Worm (Caenorhabditis elegans) whole organism, L3 larva: ENCODE data around the gene F46H5.3.

Source experiments
- R02D3.7 ChIP-seq: fragments of 150-350 bp; optimal IDR thresholded peaks from 2 replicates; lab custom pipeline; 2014; ENCODE audit warnings: missing biosample characterization, missing genetic modification characterization
- ZK546.5 ChIP-seq: sonication (generic microtip); optimal IDR thresholded peaks from 2 replicates; lab custom pipeline; 2017; ENCODE audit warnings: missing biosample characterization, missing genetic modification characterization
- aly-2 ChIP-seq: fragments of 150-350 bp; optimal IDR thresholded peaks from 2 replicates; lab custom pipeline; 2014; ENCODE audit warnings: missing biosample characterization, missing genetic modification characterization
- ama-1 ChIP-seq: fragments of 150-350 bp; optimal IDR thresholded peaks from 2 replicates; lab custom pipeline; 2018
- ceh-16 ChIP-seq: sonication (generic microtip); optimal IDR thresholded peaks from 2 replicates; lab custom pipeline; 2017; ENCODE audit warnings: missing biosample characterization, missing genetic modification characterization
- ceh-28 ChIP-seq: fragments of 150-350 bp; optimal IDR thresholded peaks from 2 replicates; lab custom pipeline; 2014; ENCODE audit warnings: missing biosample characterization, missing genetic modification reagents, missing genetic modification characterization
- ceh-82 ChIP-seq: fragments of 150-350 bp; optimal IDR thresholded peaks from 2 replicates; lab custom pipeline; 2014; ENCODE audit warnings: missing biosample characterization, missing genetic modification characterization
- ceh-9 ChIP-seq: sonication (generic microtip); optimal IDR thresholded peaks from 2 replicates; lab custom pipeline; 2018; ENCODE audit warnings: missing biosample characterization, missing genetic modification characterization
- daf-12 ChIP-seq: fragments of 150-350 bp; optimal IDR thresholded peaks from 2 replicates; lab custom pipeline; 2014; ENCODE audit warnings: missing biosample characterization, missing genetic modification reagents, missing genetic modification characterization
- egl-27 ChIP-seq: sonication (generic microtip); optimal IDR thresholded peaks from 4 replicates; lab custom pipeline; 2017; ENCODE audit warnings: missing biosample characterization, missing genetic modification reagents, missing genetic modification characterization
- egl-5 ChIP-seq: fragments of 150-350 bp; optimal IDR thresholded peaks from 2 replicates; lab custom pipeline; 2017; ENCODE audit warnings: missing biosample characterization, missing genetic modification reagents, missing genetic modification characterization, inconsistent platforms
- elt-1 ChIP-seq: fragments of 150-350 bp; optimal IDR thresholded peaks from 2 replicates; lab custom pipeline; 2014; ENCODE audit warnings: missing biosample characterization, missing genetic modification characterization
- elt-2 ChIP-seq: sonication (generic microtip); optimal IDR thresholded peaks from 2 replicates; lab custom pipeline; 2016; ENCODE audit warnings: missing genetic modification reagents, mild to moderate bottlenecking, missing genetic modification characterization, missing compliant biosample characterization
- fkh-10 ChIP-seq: sonication (generic microtip); optimal IDR thresholded peaks from 2 replicates; lab custom pipeline; 2017; ENCODE audit warnings: missing biosample characterization, missing genetic modification reagents, missing genetic modification characterization
- fkh-2 ChIP-seq: fragments of 150-350 bp; optimal IDR thresholded peaks from 2 replicates; lab custom pipeline; 2014; ENCODE audit warnings: missing biosample characterization, missing genetic modification reagents, missing genetic modification characterization
- fos-1 ChIP-seq: fragments of 150-350 bp; optimal IDR thresholded peaks from 2 replicates; lab custom pipeline; 2014; ENCODE audit warnings: missing biosample characterization, missing genetic modification characterization
- hmg-11 ChIP-seq: sonication (generic microtip); optimal IDR thresholded peaks from 2 replicates; lab custom pipeline; 2016; ENCODE audit warnings: missing genetic modification characterization, missing compliant biosample characterization
- jun-1 ChIP-seq: fragments of 150-350 bp; optimal IDR thresholded peaks from 2 replicates; lab custom pipeline; 2014; ENCODE audit warnings: missing biosample characterization, missing genetic modification reagents, missing genetic modification characterization
- lin-15B ChIP-seq: fragments of 150-350 bp; optimal IDR thresholded peaks from 2 replicates; lab custom pipeline; 2014; ENCODE audit warnings: missing biosample characterization, missing genetic modification characterization
- lin-39 ChIP-seq: fragments of 150-350 bp; optimal IDR thresholded peaks from 2 replicates; lab custom pipeline; 2018; ENCODE audit warnings: missing biosample characterization, missing genetic modification reagents, missing genetic modification characterization
- mdl-1 ChIP-seq: fragments of 150-350 bp; optimal IDR thresholded peaks from 2 replicates; lab custom pipeline; 2014; ENCODE audit warnings: missing biosample characterization, missing genetic modification characterization
- mml-1 ChIP-seq: fragments of 150-350 bp; sonication (generic microtip); optimal IDR thresholded peaks from 3 replicates; lab custom pipeline; 2014; ENCODE audit warnings: missing biosample characterization, missing genetic modification characterization
- nfya-1 ChIP-seq: sonication (generic microtip); optimal IDR thresholded peaks from 2 replicates; lab custom pipeline; 2017; ENCODE audit warnings: missing genetic modification characterization, mild to moderate bottlenecking, missing compliant biosample characterization, antibody characterized with exemption, moderate library complexity; ENCODE audit not compliant: insufficient read depth
- nhr-11 ChIP-seq: fragments of 150-350 bp; optimal IDR thresholded peaks from 2 replicates; lab custom pipeline; 2014; ENCODE audit warnings: missing biosample characterization, missing genetic modification characterization
- nhr-23 ChIP-seq: fragments of 150-350 bp; optimal IDR thresholded peaks from 2 replicates; lab custom pipeline; 2014; ENCODE audit warnings: missing biosample characterization, missing genetic modification reagents, missing genetic modification characterization
- nhr-25 ChIP-seq: sonication (generic microtip); optimal IDR thresholded peaks from 2 replicates; lab custom pipeline; 2017; ENCODE audit warnings: missing biosample characterization, missing genetic modification characterization
- nhr-28 ChIP-seq: fragments of 150-350 bp; optimal IDR thresholded peaks from 2 replicates; lab custom pipeline; 2014; ENCODE audit warnings: missing biosample characterization, missing genetic modification characterization
- nhr-43 ChIP-seq: sonication (generic microtip); optimal IDR thresholded peaks from 2 replicates; lab custom pipeline; 2016; ENCODE audit warnings: mild to moderate bottlenecking, missing genetic modification characterization, missing compliant biosample characterization; ENCODE audit not compliant: poor library complexity, severe bottlenecking
- nhr-76 ChIP-seq: fragments of 150-350 bp; sonication (generic microtip); optimal IDR thresholded peaks from 5 replicates; lab custom pipeline; 2014; ENCODE audit warnings: missing biosample characterization, missing genetic modification characterization
- nhr-77 ChIP-seq: fragments of 150-350 bp; optimal IDR thresholded peaks from 2 replicates; lab custom pipeline; 2014; ENCODE audit warnings: missing biosample characterization, missing genetic modification characterization
- pha-4 ChIP-seq: fragments of 150-350 bp; optimal IDR thresholded peaks from 2 replicates; lab custom pipeline; 2014; ENCODE audit warnings: missing biosample characterization, missing genetic modification reagents, missing genetic modification characterization
- pqm-1 ChIP-seq: fragments of 150-350 bp; optimal IDR thresholded peaks from 2 replicates; lab custom pipeline; 2017; ENCODE audit warnings: missing biosample characterization, missing genetic modification characterization, inconsistent platforms
- sea-2 ChIP-seq: fragments of 150-350 bp; sonication (generic microtip); optimal IDR thresholded peaks from 4 replicates; lab custom pipeline; 2014; ENCODE audit warnings: missing biosample characterization, missing genetic modification reagents, missing genetic modification characterization
- skn-1 ChIP-seq: fragments of 150-350 bp; optimal IDR thresholded peaks from 2 replicates; lab custom pipeline; 2014; ENCODE audit warnings: missing biosample characterization, missing genetic modification characterization
- snpc-4 ChIP-seq: fragments of 150-350 bp; optimal IDR thresholded peaks from 2 replicates; lab custom pipeline; 2014; ENCODE audit warnings: missing biosample characterization, missing genetic modification characterization
- tbx-2 ChIP-seq: sonication (generic microtip); optimal IDR thresholded peaks from 2 replicates; lab custom pipeline; 2016; ENCODE audit warnings: mild to moderate bottlenecking, missing genetic modification characterization, missing compliant biosample characterization
- unc-62 ChIP-seq: fragments of 150-350 bp; sonication (generic microtip); optimal IDR thresholded peaks from 4 replicates; lab custom pipeline; 2014; ENCODE audit warnings: missing biosample characterization, missing genetic modification reagents, missing genetic modification characterization
- zag-1 ChIP-seq: fragments of 150-350 bp; optimal IDR thresholded peaks from 2 replicates; lab custom pipeline; 2014; ENCODE audit warnings: missing biosample characterization, missing genetic modification characterization
- ztf-11 ChIP-seq: fragments of 150-350 bp; optimal IDR thresholded peaks from 2 replicates; lab custom pipeline; 2014; ENCODE audit warnings: missing biosample characterization, missing genetic modification characterization
- ztf-4 ChIP-seq: fragments of 150-350 bp; optimal IDR thresholded peaks from 2 replicates; lab custom pipeline; 2014; ENCODE audit warnings: missing biosample characterization, missing genetic modification characterization

The F46H5.3 gene

ce11 chrX:7234074-7234453 is 4.4 kb downstream of the F46H5.3 start:
- TF ChIP-seq lin-39 (tag; lab: Kevin White, UChicago) (no peak), mml-1 (tag; lab: Kevin White, UChicago) (no peak), hmg-11 (tag; lab: Kevin White, UChicago) (no peak), fkh-10 (no peak), snpc-4 (tag; lab: Kevin White, UChicago) (no peak), nhr-43 (no peak)

- TF ChIP-seq ceh-28 (tag; lab: Kevin White, UChicago) (no peak), fos-1 (tag; lab: Kevin White, UChicago) (no peak), ceh-9 (no peak), nhr-76 (tag; lab: Kevin White, UChicago) (no peak), aly-2 (tag; lab: Kevin White, UChicago) (no peak), sea-2 (GFP tag; lab: Kevin White, UChicago) (no peak), elt-2 (tag; lab: Kevin White, UChicago) (peak; percentile 73)
These were observed 5.1 kb downstream of the F46H5.3 start for ce11 chrX:7233127-7234073.

- TF ChIP-seq hmg-11 (tag; lab: Kevin White, UChicago) (peak; percentile 34), ztf-11 (no peak), ceh-16 (tag; lab: Kevin White, UChicago) (no peak), nhr-23 (tag; lab: Kevin White, UChicago) (peak; percentile 27), elt-2 (tag; lab: Kevin White, UChicago) (peak; percentile 60), pqm-1 (tag; lab: Kevin White, UChicago) (peak; percentile 31), lin-39 (tag; lab: Kevin White, UChicago) (peak; percentile 66), jun-1 (peak; percentile 16), pha-4 (tag; lab: Kevin White, UChicago) (peak; percentile 48), snpc-4 (tag; lab: Kevin White, UChicago) (peak; percentile 17), zag-1 (tag; lab: Kevin White, UChicago) (no peak), ama-1 (peak; percentile 90), nfya-1 (peak; percentile 63), nhr-43 (peak; percentile 13)
- TF ChIP-seq, all 47 proteins: peak for 11
These were observed 6.2 kb downstream of the F46H5.3 start for ce11 chrX:7232158-7232822.

ce11 chrX:7230877-7231276 is 7.6 kb downstream of the F46H5.3 start:
- TF ChIP-seq elt-1 (tag; lab: Kevin White, UChicago) = no peak
- TF ChIP-seq egl-27 (tag; lab: Kevin White, UChicago) = no peak
- no peak for TF ChIP-seq ceh-16 (tag; lab: Kevin White, UChicago)
- TF ChIP-seq daf-12 = no peak
- TF ChIP-seq ztf-4 (tag; lab: Kevin White, UChicago) = no peak
- TF ChIP-seq hmg-11 (tag; lab: Kevin White, UChicago) = no peak
- TF ChIP-seq, all 47 proteins: peak for 0

DNA sequence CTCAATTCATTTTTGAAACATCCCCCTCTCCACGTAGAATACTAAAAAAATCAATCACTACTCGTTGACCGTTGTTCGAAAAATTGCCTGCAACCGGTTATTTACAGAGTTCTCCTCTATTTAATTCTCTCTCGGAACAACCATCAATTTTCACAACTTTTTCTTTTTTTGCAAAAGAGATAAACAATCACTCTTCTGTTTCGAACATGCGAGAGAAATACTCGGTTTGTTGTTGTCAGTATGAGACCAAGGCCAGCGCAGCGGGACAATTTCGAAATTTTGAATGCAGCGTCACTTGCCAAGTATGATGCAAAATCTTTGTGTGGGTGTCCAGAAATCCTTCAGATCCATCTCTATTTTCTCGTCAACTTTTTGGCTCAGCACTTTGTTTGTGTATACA is 8.1 kb downstream of the F46H5.3 start:
- TF ChIP-seq nhr-11 (tag; lab: Kevin White, UChicago) (no peak), ztf-11 (peak; percentile 11), nhr-23 (tag; lab: Kevin White, UChicago) (no peak), fkh-2 (tag; lab: Kevin White, UChicago) (no peak), nhr-28 (tag; lab: Kevin White, UChicago) (no peak), mdl-1 (tag; lab: Kevin White, UChicago) (no peak), pqm-1 (tag; lab: Kevin White, UChicago) (no peak), egl-5 (tag; lab: Kevin White, UChicago) (no peak), zag-1 (tag; lab: Kevin White, UChicago) (no peak), ZK546.5 (tag; lab: Kevin White, UChicago) (no peak), egl-27 (tag; lab: Kevin White, UChicago) (no peak), sea-2 (GFP tag; lab: Kevin White, UChicago) (no peak), ceh-9 (no peak), mml-1 (tag; lab: Kevin White, UChicago) (no peak), jun-1 (no peak), snpc-4 (tag; lab: Kevin White, UChicago) (no peak), unc-62 (GFP tag; lab: Kevin White, UChicago) (no peak), aly-2 (tag; lab: Kevin White, UChicago) (peak; percentile 37), fkh-10 (no peak), nfya-1 (no peak), nhr-43 (peak; percentile 24), nhr-77 (no peak), nhr-25 (tag; lab: Kevin White, UChicago) (peak; percentile 10), skn-1 (tag; lab: Kevin White, UChicago) (no peak), R02D3.7 (tag; lab: Kevin White, UChicago) (no peak), tbx-2 (tag; lab: Kevin White, UChicago) (no peak), ceh-16 (tag; lab: Kevin White, UChicago) (no peak), lin-15B (tag; lab: Kevin White, UChicago) (no peak), ama-1 (peak; percentile 92), pha-4 (tag; lab: Kevin White, UChicago) (no peak), ceh-82 (tag; lab: Kevin White, UChicago) (no peak)
